Worm (Caenorhabditis elegans): ENCODE data around the gene H11L12.1.

ce11 chrX:17662146-17662545, 49.4 kb downstream of the H11L12.1 start, which contains the start of gene nlp-6:
- TF ChIP-seq ama-1 (optimal IDR thresholded peaks at IDR 0.05) (no peak), tbx-37 (GFP tag; conservative IDR thresholded peaks at IDR 0.05) (no peak), F13C5.2 (tag; optimal IDR thresholded peaks at IDR 0.05) (no peak), hmg-4 (GFP tag; optimal IDR thresholded peaks at IDR 0.05) (no peak), tbx-11 (GFP tag; IDR thresholded peaks at IDR 0.05) (no peak), B0310.2 (tag; optimal IDR thresholded peaks at IDR 0.05) (no peak), hnd-1 (tag; optimal IDR thresholded peaks at IDR 0.05) (no peak), pes-1 (GFP tag; IDR thresholded peaks at IDR 0.05) (no peak), scrt-1 (GFP tag; IDR thresholded peaks at IDR 0.05) (no peak), ets-7 (tag; optimal IDR thresholded peaks at IDR 0.05) (no peak), flt-1 (GFP tag; IDR thresholded peaks at IDR 0.05) (no peak), aly-1 (tag; optimal IDR thresholded peaks at IDR 0.05) (no peak), tra-4 (tag; optimal IDR thresholded peaks at IDR 0.05) (no peak), sea-1 (GFP tag; conservative IDR thresholded peaks at IDR 0.05) (no peak)
